Fruit fly (Drosophila melanogaster) whole organism, embryonic: Measurements from ENCODE around the gene Ugt49B2.
A peak's percentile ranks its signal among the peaks of the same experiment; 100 is the strongest.

Experiments
- Asciz ChIP-seq: fragments of 200-800 bp; sonication (Bioruptor generic); optimal IDR thresholded peaks from 2 replicates; lab custom pipeline; 2017; ENCODE audit warnings: missing biosample characterization, mild to moderate bottlenecking, missing genetic modification characterization, missing genetic modification reagents
- C15 ChIP-seq: fragments of 200-800 bp; sonication (Bioruptor generic); IDR thresholded peaks from 3 replicates; pipeline ENCODE4 v1.3.6; 2022; ENCODE audit warnings: missing biosample characterization, missing genetic modification characterization
- CG10209 ChIP-seq: fragments of 200-800 bp; sonication (Bioruptor generic); optimal IDR thresholded peaks from 3 replicates; lab custom pipeline; 2017; ENCODE audit warnings: missing biosample characterization, mild to moderate bottlenecking, missing genetic modification characterization, missing genetic modification reagents
- CG10267 ChIP-seq: fragments of 200-800 bp; sonication (Bioruptor generic); optimal IDR thresholded peaks from 2 replicates; lab custom pipeline; 2018; ENCODE audit warnings: missing biosample characterization, mild to moderate bottlenecking, missing genetic modification characterization, moderate library complexity
- CG10462 ChIP-seq: fragments of 200-800 bp; sonication (Bioruptor generic); optimal IDR thresholded peaks from 2 replicates; lab custom pipeline; 2016; ENCODE audit warnings: missing biosample characterization, missing genetic modification characterization
- CG12236 ChIP-seq: fragments of 200-800 bp; sonication (Bioruptor generic); optimal IDR thresholded peaks from 2 replicates; lab custom pipeline; 2016; ENCODE audit warnings: missing biosample characterization, missing genetic modification characterization
- CG12299 ChIP-seq: fragments of 200-800 bp; sonication (Bioruptor generic); optimal IDR thresholded peaks from 2 replicates; lab custom pipeline; 2018; ENCODE audit warnings: missing biosample characterization, mild to moderate bottlenecking, missing genetic modification characterization
- CG12769 ChIP-seq: fragments of 200-800 bp; sonication (Bioruptor generic); optimal IDR thresholded peaks from 2 replicates; lab custom pipeline; 2019; ENCODE audit warnings: missing biosample characterization, mild to moderate bottlenecking, missing genetic modification characterization, moderate library complexity
- CG13123 ChIP-seq: fragments of 200-800 bp; sonication (Bioruptor generic); optimal IDR thresholded peaks from 2 replicates; lab custom pipeline; 2016; ENCODE audit warnings: missing biosample characterization, missing genetic modification characterization
- CG1602 ChIP-seq: fragments of 200-800 bp; sonication (Bioruptor generic); optimal IDR thresholded peaks from 3 replicates; lab custom pipeline; 2016; ENCODE audit warnings: missing biosample characterization, missing genetic modification characterization
- CG17328 ChIP-seq: fragments of 200-800 bp; sonication (Bioruptor generic); IDR thresholded peaks from 2 replicates; pipeline ENCODE4 v1.3.6; 2022; ENCODE audit warnings: missing biosample characterization, missing genetic modification characterization
- CG31224 ChIP-seq: fragments of 200-800 bp; sonication (Bioruptor generic); IDR thresholded peaks from 2 replicates; pipeline ENCODE4 v1.3.6; 2022; ENCODE audit warnings: missing biosample characterization, missing genetic modification characterization
- CG3281 ChIP-seq: fragments of 200-800 bp; sonication (Bioruptor generic); optimal IDR thresholded peaks from 3 replicates; lab custom pipeline; 2017; ENCODE audit warnings: missing biosample characterization, mild to moderate bottlenecking, missing genetic modification characterization
- CG34376 ChIP-seq: fragments of 200-800 bp; sonication (Bioruptor generic); optimal IDR thresholded peaks from 2 replicates; lab custom pipeline; 2018; ENCODE audit warnings: missing biosample characterization, mild to moderate bottlenecking, missing genetic modification characterization
- CG3995 ChIP-seq: fragments of 200-800 bp; sonication (Bioruptor generic); optimal IDR thresholded peaks from 3 replicates; lab custom pipeline; 2016; ENCODE audit warnings: missing biosample characterization, missing genetic modification characterization
- CG6175 ChIP-seq: fragments of 200-800 bp; sonication (Bioruptor generic); IDR thresholded peaks from 3 replicates; pipeline ENCODE4 v1.3.6; 2022; ENCODE audit warnings: missing biosample characterization, missing genetic modification characterization
- CG6791 ChIP-seq: fragments of 200-800 bp; sonication (Bioruptor generic); IDR thresholded peaks from 3 replicates; pipeline ENCODE4 v1.3.6; 2022; ENCODE audit warnings: missing biosample characterization, missing genetic modification characterization; ENCODE audit not compliant: partially characterized antibody
- CG7987 ChIP-seq: fragments of 200-800 bp; sonication (Bioruptor generic); optimal IDR thresholded peaks from 2 replicates; lab custom pipeline; 2018; ENCODE audit warnings: missing biosample characterization, mild to moderate bottlenecking, missing genetic modification characterization, moderate library complexity
- Deaf1 ChIP-seq: fragments of 200-800 bp; optimal IDR thresholded peaks from 3 replicates; lab custom pipeline; 2019; ENCODE audit warnings: missing biosample characterization, mild to moderate bottlenecking, missing genetic modification characterization, moderate library complexity
- Fer1 ChIP-seq: fragments of 200-800 bp; sonication (Bioruptor generic); optimal IDR thresholded peaks from 2 replicates; lab custom pipeline; 2017; ENCODE audit warnings: missing biosample characterization, mild to moderate bottlenecking, missing genetic modification characterization
- HHEX ChIP-seq: fragments of 200-800 bp; sonication (Bioruptor generic); optimal IDR thresholded peaks from 3 replicates; lab custom pipeline; 2017; ENCODE audit warnings: missing biosample characterization, mild to moderate bottlenecking, missing genetic modification characterization, missing genetic modification reagents
- Hmx ChIP-seq: fragments of 200-800 bp; sonication (Bioruptor generic); optimal IDR thresholded peaks from 2 replicates; lab custom pipeline; 2016; ENCODE audit warnings: missing biosample characterization, missing genetic modification characterization
- Hr78 ChIP-seq, 2 experiments: fragments of 200-800 bp in 1 of 2; fragments of >200 bp in 1 of 2; sonication (Bioruptor generic) in 1 of 2; optimal IDR thresholded peaks; 2 replicates each; lab custom pipeline; 2017 to 2019; ENCODE audit warnings: missing biosample characterization in 2 of 2, missing genetic modification characterization in 2 of 2, mild to moderate bottlenecking in 1 of 2, moderate library complexity in 1 of 2
- Jarid2 ChIP-seq: fragments of 200-800 bp; sonication (Bioruptor generic); optimal IDR thresholded peaks from 3 replicates; lab custom pipeline; 2017; ENCODE audit warnings: mild to moderate bottlenecking, missing biosample characterization, missing genetic modification reagents, missing genetic modification characterization
- Lim3 ChIP-seq: fragments of 200-800 bp; sonication (Bioruptor generic); IDR thresholded peaks from 2 replicates; pipeline ENCODE4 v1.3.6; 2022; ENCODE audit warnings: missing biosample characterization, missing genetic modification characterization
- Lpt ChIP-seq: fragments of >200 bp; optimal IDR thresholded peaks from 2 replicates; lab custom pipeline; 2018; ENCODE audit warnings: missing biosample characterization, missing genetic modification characterization
- MBD-R2 ChIP-seq: fragments of 200-800 bp; sonication (Bioruptor generic); IDR thresholded peaks from 2 replicates; pipeline ENCODE4 v1.3.6; 2022; ENCODE audit warnings: missing biosample characterization, missing genetic modification characterization
- Ssrp ChIP-seq: fragments of 200-800 bp; sonication (Bioruptor generic); optimal IDR thresholded peaks from 2 replicates; lab custom pipeline; 2018; ENCODE audit warnings: missing biosample characterization, mild to moderate bottlenecking, missing genetic modification characterization, moderate library complexity
- Stat92E ChIP-seq, 3 experiments: fragments of >200 bp in 2 of 3; fragments of 200-800 bp in 1 of 3; sonication (Bioruptor generic) in 1 of 3; optimal IDR thresholded peaks; 2 replicates each; lab custom pipeline; 2017 to 2019; ENCODE audit warnings: missing biosample characterization in 3 of 3, missing genetic modification characterization in 3 of 3, mild to moderate bottlenecking in 1 of 3, moderate library complexity in 1 of 3
- Taf1 ChIP-seq: fragments of 200-800 bp; sonication (Bioruptor generic); IDR thresholded peaks from 2 replicates; pipeline ENCODE4 v1.3.6; 2022; ENCODE audit warnings: missing biosample characterization, missing genetic modification characterization
- caup ChIP-seq: fragments of 200-800 bp; sonication (Bioruptor generic); optimal IDR thresholded peaks from 3 replicates; lab custom pipeline; 2017; ENCODE audit warnings: missing biosample characterization, mild to moderate bottlenecking, missing genetic modification characterization, moderate library complexity; ENCODE audit not compliant: severe bottlenecking
- fd102C ChIP-seq: fragments of 200-800 bp; sonication (Bioruptor generic); optimal IDR thresholded peaks from 2 replicates; lab custom pipeline; 2018; ENCODE audit warnings: missing biosample characterization, mild to moderate bottlenecking, missing genetic modification characterization, moderate library complexity
- fd3F ChIP-seq: fragments of 200-800 bp; sonication (Bioruptor generic); optimal IDR thresholded peaks from 2 replicates; lab custom pipeline; 2018; ENCODE audit warnings: missing biosample characterization, mild to moderate bottlenecking, missing genetic modification characterization, moderate library complexity
- gce ChIP-seq: fragments of 200-800 bp; sonication (Bioruptor generic); IDR thresholded peaks from 3 replicates; pipeline ENCODE4 v1.3.6; 2022; ENCODE audit warnings: missing biosample characterization, missing genetic modification characterization
- hkb ChIP-seq, 2 experiments: fragments of 200-800 bp in 1 of 2; fragments of >200 bp in 1 of 2; sonication (Bioruptor generic) in 1 of 2; IDR thresholded peaks in 1 of 2; optimal IDR thresholded peaks in 1 of 2; 2 replicates each; pipeline versions ENCODE4 v1.3.6 to Lab custom; 2017 to 2022; ENCODE audit warnings: missing biosample characterization in 1 of 2, missing genetic modification characterization in 1 of 2
- lilli ChIP-seq: fragments of 200-800 bp; sonication (Bioruptor generic); optimal IDR thresholded peaks from 3 replicates; lab custom pipeline; 2016; ENCODE audit warnings: missing biosample characterization, missing genetic modification characterization
- luna ChIP-seq: fragments of 200-800 bp; sonication (Bioruptor generic); optimal IDR thresholded peaks from 2 replicates; lab custom pipeline; 2016; ENCODE audit warnings: missing biosample characterization, missing genetic modification characterization
- mirr ChIP-seq: fragments of 200-800 bp; sonication (Bioruptor generic); optimal IDR thresholded peaks from 3 replicates; lab custom pipeline; 2018; ENCODE audit warnings: missing biosample characterization, mild to moderate bottlenecking, missing genetic modification characterization
- nau ChIP-seq: fragments of 200-800 bp; sonication (Bioruptor generic); optimal IDR thresholded peaks from 3 replicates; lab custom pipeline; 2017; ENCODE audit warnings: missing biosample characterization, mild to moderate bottlenecking, missing genetic modification characterization, missing genetic modification reagents
- oc ChIP-seq: fragments of 200-800 bp; sonication (Bioruptor generic); optimal IDR thresholded peaks from 2 replicates; lab custom pipeline; 2018; ENCODE audit warnings: missing biosample characterization, mild to moderate bottlenecking, missing genetic modification characterization, moderate library complexity
- otp ChIP-seq: fragments of 200-800 bp; sonication (Bioruptor generic); IDR thresholded peaks from 3 replicates; pipeline ENCODE4, ENCODE4 v1.3.6; 2022; ENCODE audit warnings: missing biosample characterization, missing genetic modification characterization
- p53 ChIP-seq: fragments of 200-800 bp; sonication (Bioruptor generic); optimal IDR thresholded peaks from 2 replicates; lab custom pipeline; 2016; ENCODE audit warnings: missing biosample characterization, missing genetic modification characterization
- pfk ChIP-seq: fragments of 200-800 bp; sonication (Bioruptor generic); optimal IDR thresholded peaks from 2 replicates; lab custom pipeline; 2018; ENCODE audit warnings: missing biosample characterization, mild to moderate bottlenecking, missing genetic modification characterization, moderate library complexity
- pzg ChIP-seq: fragments of 200-800 bp; sonication (Bioruptor generic); optimal IDR thresholded peaks from 3 replicates; lab custom pipeline; 2018; ENCODE audit warnings: missing biosample characterization, mild to moderate bottlenecking, missing genetic modification characterization, moderate library complexity
- ro ChIP-seq: fragments of 200-800 bp; sonication (Bioruptor generic); IDR thresholded peaks from 2 replicates; pipeline ENCODE4 v1.3.6; 2022; ENCODE audit warnings: missing biosample characterization, missing genetic modification characterization
- slou ChIP-seq: fragments of 200-800 bp; sonication (Bioruptor generic); optimal IDR thresholded peaks from 3 replicates; lab custom pipeline; 2016; ENCODE audit warnings: missing biosample characterization, missing genetic modification characterization
- tin ChIP-seq: fragments of 200-800 bp; sonication (Bioruptor generic); optimal IDR thresholded peaks from 3 replicates; lab custom pipeline; 2016; ENCODE audit warnings: missing biosample characterization, missing genetic modification characterization
- usp ChIP-seq: fragments of >200 bp; optimal IDR thresholded peaks from 2 replicates; lab custom pipeline; 2017; ENCODE audit warnings: missing biosample characterization, missing genetic modification characterization
- wor ChIP-seq: fragments of 200-800 bp; sonication (Bioruptor generic); IDR thresholded peaks from 2 replicates; pipeline ENCODE4 v1.3.6; 2022; ENCODE audit warnings: missing biosample characterization, missing genetic modification characterization
- zen2 ChIP-seq: fragments of 200-800 bp; sonication (Bioruptor generic); IDR thresholded peaks from 3 replicates; pipeline ENCODE4 v1.3.6; 2022; ENCODE audit warnings: missing biosample characterization, missing genetic modification characterization; ENCODE audit not compliant: partially characterized antibody

Ugt49B2 gene

dm6 chr3R:21408372-21408771 is 8.8 kb upstream of the Ugt49B2 start (continued):
- TF ChIP-seq usp (GFP tag; lab: Kevin White, UChicago) (no peak), pfk (no peak), CG17328 (GFP tag; lab: Robert Waterston, UW) (no peak), CG12236 (no peak), Hmx (GFP tag; lab: Kevin White, UChicago) (no peak), CG12769 (tag; lab: Kevin White, UChicago) (no peak), caup (GFP tag; lab: Kevin White, UChicago) (no peak), CG7987 (GFP tag; lab: Kevin White, UChicago) (no peak), CG6175 (0 out of 3 replicates have a peak, but pooled peaks have one; percentile 26), slou (GFP tag; lab: Kevin White, UChicago) (no peak), Jarid2 (GFP tag; lab: Kevin White, UChicago) (peak; percentile 59), mirr (GFP tag; lab: Kevin White, UChicago) (no peak), nau (GFP tag; lab: Kevin White, UChicago) (no peak), CG10267 (tag; lab: Kevin White, UChicago) (peak; percentile 23), HHEX (GFP tag; lab: Kevin White, UChicago) (no peak), p53 (GFP tag; lab: Kevin White, UChicago) (no peak), Deaf1 (tag; lab: Kevin White, UChicago) (no peak), CG10462 (no peak), Stat92E (GFP tag; optimal IDR thresholded peaks at IDR 0.05; lab: Kevin White, UChicago) (no peak), ro (GFP tag; lab: Robert Waterston, UW) (no peak), gce (GFP tag; lab: Robert Waterston, UW) (no peak), oc (tag; lab: Kevin White, UChicago) (no peak), C15 (GFP tag; lab: Robert Waterston, UW) (no peak), CG13123 (GFP tag; lab: Kevin White, UChicago) (no peak), MBD-R2 (peak; percentile 73), hkb (optimal IDR thresholded peaks at IDR 0.05; lab: Kevin White, UChicago) (peak; percentile 53), hkb (GFP tag; IDR thresholded peaks at IDR 0.05; lab: Robert Waterston, UW) (no peak), luna (GFP tag; lab: Kevin White, UChicago) (no peak), CG10209 (GFP tag; lab: Kevin White, UChicago) (no peak), wor (GFP tag; lab: Robert Waterston, UW) (no peak), CG3995 (GFP tag; lab: Kevin White, UChicago) (no peak), Lpt (GFP tag; lab: Kevin White, UChicago) (no peak), Hr78 (GFP tag; optimal IDR thresholded peaks at IDR 0.05; lab: Kevin White, UChicago) (peak in 1 of 2 experiments; percentile 43), Ssrp (tag; lab: Kevin White, UChicago) (no peak), zen2 (no peak), Asciz (GFP tag; lab: Kevin White, UChicago) (no peak), CG31224 (no peak), Fer1 (no peak), CG12299 (tag; lab: Kevin White, UChicago) (no peak), lilli (GFP tag; lab: Kevin White, UChicago) (no peak), Lim3 (no peak), CG6791 (GFP tag; lab: Robert Waterston, UW) (peak; percentile 84), pzg (GFP tag; lab: Kevin White, UChicago) (peak; percentile 30), tin (GFP tag; lab: Kevin White, UChicago) (peak; percentile 15), Taf1 (no peak), otp (GFP tag; lab: Robert Waterston, UW) (no peak), fd102C (GFP tag; lab: Kevin White, UChicago) (no peak), CG3281 (no peak), CG1602 (GFP tag; lab: Kevin White, UChicago) (no peak), CG34376 (GFP tag; lab: Kevin White, UChicago) (no peak), fd3F (GFP tag; lab: Kevin White, UChicago) (no peak)
